Fruit fly (Drosophila melanogaster) whole organism, embryonic: ENCODE data around the gene CG10147.
A peak's percentile ranks its signal among the peaks of the same experiment; 100 is the strongest.

Experiments
- B-H1 ChIP-seq: fragments of 200-800 bp; sonication (Bioruptor generic); IDR thresholded peaks from 3 replicates; pipeline ENCODE4 v1.3.6; 2022; ENCODE audit warnings: missing biosample characterization, missing genetic modification characterization
- CG11695 ChIP-seq: fragments of 200-800 bp; sonication (Bioruptor generic); IDR thresholded peaks from 3 replicates; pipeline ENCODE4 v1.3.6; 2022; ENCODE audit warnings: missing biosample characterization, missing genetic modification characterization
- CG14710 ChIP-seq: fragments of 200-800 bp; sonication (Bioruptor generic); optimal IDR thresholded peaks from 3 replicates; lab custom pipeline; 2019; ENCODE audit warnings: missing biosample characterization, mild to moderate bottlenecking, missing genetic modification characterization, moderate library complexity
- CG15011 ChIP-seq: fragments of 200-800 bp; sonication (Bioruptor generic); optimal IDR thresholded peaks from 3 replicates; lab custom pipeline; 2018; ENCODE audit warnings: missing biosample characterization, mild to moderate bottlenecking, missing genetic modification characterization
- CG17361 ChIP-seq: fragments of 200-800 bp; sonication (Bioruptor generic); IDR thresholded peaks from 3 replicates; pipeline ENCODE4 v1.3.6; 2022; ENCODE audit warnings: missing biosample characterization, missing genetic modification characterization
- CG3065 ChIP-seq: fragments of 200-800 bp; sonication (Bioruptor generic); optimal IDR thresholded peaks from 2 replicates; lab custom pipeline; 2016; ENCODE audit warnings: missing biosample characterization, missing genetic modification characterization
- Deaf1 ChIP-seq: fragments of 200-800 bp; optimal IDR thresholded peaks from 3 replicates; lab custom pipeline; 2019; ENCODE audit warnings: missing biosample characterization, mild to moderate bottlenecking, missing genetic modification characterization, moderate library complexity
- Mad ChIP-seq: fragments of 200-800 bp; sonication (Bioruptor generic); optimal IDR thresholded peaks from 2 replicates; lab custom pipeline; 2016; ENCODE audit warnings: missing biosample characterization, missing genetic modification characterization
- YL-1 ChIP-seq: fragments of 200-800 bp; sonication (Bioruptor generic); optimal IDR thresholded peaks from 3 replicates; lab custom pipeline; 2017; ENCODE audit warnings: missing biosample characterization, mild to moderate bottlenecking, missing genetic modification characterization
- ab ChIP-seq: fragments of 200-800 bp; sonication (Bioruptor generic); optimal IDR thresholded peaks from 2 replicates; lab custom pipeline; 2016; ENCODE audit warnings: missing biosample characterization, missing genetic modification characterization
- crol ChIP-seq: fragments of 200-800 bp; sonication (Bioruptor generic); IDR thresholded peaks from 2 replicates; pipeline ENCODE4 v1.3.6; 2022; ENCODE audit warnings: missing biosample characterization, missing genetic modification characterization
- ranshi ChIP-seq: fragments of 200-800 bp; sonication (Bioruptor generic); IDR thresholded peaks from 2 replicates; pipeline ENCODE4 v1.3.6; 2022; ENCODE audit warnings: missing biosample characterization, missing genetic modification characterization
- sd ChIP-seq: fragments of 200-800 bp; sonication (Bioruptor generic); optimal IDR thresholded peaks from 3 replicates; lab custom pipeline; 2018; ENCODE audit warnings: missing biosample characterization, mild to moderate bottlenecking, missing genetic modification characterization, moderate library complexity

DNA sequence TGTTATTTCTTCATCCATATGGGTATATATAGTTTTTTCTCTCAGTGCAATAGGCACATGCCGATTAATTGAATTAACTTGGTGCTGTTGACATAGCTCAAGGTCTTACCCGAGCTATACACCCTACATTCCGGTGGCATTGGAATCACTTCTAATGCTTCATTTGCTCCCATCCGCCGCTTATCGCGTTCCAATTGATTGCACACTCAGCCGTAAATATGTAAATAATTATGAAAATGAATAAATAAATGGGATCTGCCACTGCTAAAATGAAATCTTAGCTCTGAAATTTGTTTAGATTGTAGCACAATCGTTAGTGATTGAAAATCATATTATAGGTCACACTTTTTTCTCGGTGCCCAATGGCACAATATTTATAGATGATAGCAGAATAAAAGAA lies 28.7 kb upstream of the CG10147 start:
- TF ChIP-seq CG3065 (no peak), crol (no peak), CG14710 (no peak), ranshi (no peak), Deaf1 (tag; lab: Kevin White, UChicago) (no peak), CG11695 (GFP tag; lab: Robert Waterston, UW) (peak; percentile 10; the same call in 1 of the 3 replicates), Mad (GFP tag; lab: Kevin White, UChicago) (no peak), CG15011 (GFP tag; lab: Kevin White, UChicago) (no peak), ab (GFP tag; lab: Kevin White, UChicago) (no peak), CG17361 (GFP tag; lab: Robert Waterston, UW) (0 out of 3 replicates have a peak, but pooled peaks have one; percentile 11), B-H1 (no peak), YL-1 (no peak), sd (peak; percentile 13)
